Fruit fly (Drosophila melanogaster) whole organism, prepupa: ENCODE results near the gene glob2.

ENCODE experiments used
- CG10631 ChIP-seq: fragments of 200-800 bp; sonication (Bioruptor generic); optimal IDR thresholded peaks from 2 replicates; lab custom pipeline; 2016; ENCODE audit warnings: missing biosample characterization, missing genetic modification characterization
- CG11294 ChIP-seq: fragments of 200-800 bp; sonication (Bioruptor generic); IDR thresholded peaks from 2 replicates; pipeline ENCODE4 v1.3.6; 2022; ENCODE audit warnings: missing biosample characterization, missing genetic modification characterization
- CG11762 ChIP-seq: fragments of 200-800 bp; sonication (Bioruptor generic); optimal IDR thresholded peaks from 3 replicates; lab custom pipeline; 2016; ENCODE audit warnings: missing biosample characterization, missing genetic modification characterization; ENCODE audit not compliant: insufficient read depth
- CG1621 ChIP-seq: fragments of 200-800 bp; sonication (Bioruptor generic); optimal IDR thresholded peaks from 3 replicates; lab custom pipeline; 2018; ENCODE audit warnings: missing biosample characterization, mild to moderate bottlenecking, missing genetic modification characterization
- CG16779 ChIP-seq: fragments of 200-800 bp; sonication (Bioruptor generic); optimal IDR thresholded peaks from 3 replicates; lab custom pipeline; 2017; ENCODE audit warnings: missing biosample characterization, mild to moderate bottlenecking, missing genetic modification characterization
- CG31627 ChIP-seq: fragments of 200-800 bp; sonication (Bioruptor generic); optimal IDR thresholded peaks from 3 replicates; lab custom pipeline; 2016; ENCODE audit warnings: missing biosample characterization, missing genetic modification characterization
- CG34406 ChIP-seq: fragments of 200-800 bp; sonication (Bioruptor generic); optimal IDR thresholded peaks from 3 replicates; lab custom pipeline; 2016; ENCODE audit warnings: missing biosample characterization, missing genetic modification characterization
- CG6792 ChIP-seq: fragments of 200-800 bp; sonication (Bioruptor generic); optimal IDR thresholded peaks from 3 replicates; lab custom pipeline; 2016; ENCODE audit warnings: missing biosample characterization, missing genetic modification characterization
- CG7368 ChIP-seq: fragments of 200-800 bp; sonication (Bioruptor generic); optimal IDR thresholded peaks from 3 replicates; lab custom pipeline; 2016; ENCODE audit warnings: missing biosample characterization, missing genetic modification characterization
- CG8119 ChIP-seq: fragments of 200-800 bp; sonication (Bioruptor generic); IDR thresholded peaks from 3 replicates; pipeline ENCODE4 v1.3.6; 2022; ENCODE audit warnings: missing biosample characterization, missing genetic modification characterization
- CG8632 ChIP-seq: fragments of 200-800 bp; sonication (Bioruptor generic); optimal IDR thresholded peaks from 3 replicates; lab custom pipeline; 2016; ENCODE audit warnings: missing biosample characterization, missing genetic modification characterization
- CG9139 ChIP-seq: fragments of 200-800 bp; sonication (Bioruptor generic); optimal IDR thresholded peaks from 3 replicates; lab custom pipeline; 2017; ENCODE audit warnings: missing biosample characterization, mild to moderate bottlenecking, missing genetic modification characterization
- Eip75B ChIP-seq: fragments of 200-800 bp; sonication (Bioruptor generic); optimal IDR thresholded peaks from 3 replicates; lab custom pipeline; 2016; ENCODE audit warnings: missing biosample characterization, missing genetic modification characterization
- Eip78C ChIP-seq: fragments of 200-800 bp; sonication (Bioruptor generic); peaks from one replicate; lab custom pipeline; 2016; ENCODE audit warnings: missing biosample characterization, missing genetic modification characterization
- Gug ChIP-seq: fragments of 200-800 bp; sonication (Bioruptor generic); IDR thresholded peaks from 2 replicates; pipeline ENCODE4 v1.3.6; 2022; ENCODE audit warnings: missing biosample characterization, missing genetic modification characterization
- Hr4 ChIP-seq: fragments of 200-800 bp; sonication (Bioruptor generic); optimal IDR thresholded peaks from 3 replicates; lab custom pipeline; 2016; ENCODE audit warnings: missing biosample characterization, missing genetic modification characterization
- Lpt ChIP-seq: fragments of 200-800 bp; sonication (Bioruptor generic); optimal IDR thresholded peaks from 3 replicates; lab custom pipeline; 2016; ENCODE audit warnings: missing biosample characterization, missing genetic modification characterization
- Smox ChIP-seq: fragments of 200-800 bp; sonication (Bioruptor generic); optimal IDR thresholded peaks from 3 replicates; lab custom pipeline; 2016; ENCODE audit warnings: missing biosample characterization, missing genetic modification characterization
- Sox102F ChIP-seq: fragments of 200-800 bp; sonication (Bioruptor generic); optimal IDR thresholded peaks from 2 replicates; lab custom pipeline; 2016; ENCODE audit warnings: missing biosample characterization, mild to moderate bottlenecking, missing genetic modification characterization
- Sox15 ChIP-seq: fragments of 200-800 bp; sonication (Bioruptor generic); optimal IDR thresholded peaks from 3 replicates; lab custom pipeline; 2016; ENCODE audit warnings: missing biosample characterization, missing genetic modification characterization
- achi ChIP-seq: fragments of 200-800 bp; sonication (Bioruptor generic); optimal IDR thresholded peaks from 3 replicates; lab custom pipeline; 2016; ENCODE audit warnings: missing biosample characterization, missing genetic modification characterization
- cyc ChIP-seq: fragments of 200-800 bp; sonication (Bioruptor generic); optimal IDR thresholded peaks from 3 replicates; lab custom pipeline; 2016; ENCODE audit warnings: missing biosample characterization, missing genetic modification characterization
- fd85E ChIP-seq: fragments of 200-800 bp; sonication (Bioruptor generic); optimal IDR thresholded peaks from 3 replicates; lab custom pipeline; 2016; ENCODE audit warnings: missing biosample characterization, missing genetic modification characterization
- net ChIP-seq: fragments of 200-800 bp; sonication (Bioruptor generic); optimal IDR thresholded peaks from 3 replicates; lab custom pipeline; 2016; ENCODE audit warnings: missing biosample characterization, missing genetic modification characterization
- spab ChIP-seq: fragments of 200-800 bp; sonication (Bioruptor generic); optimal IDR thresholded peaks from 2 replicates; lab custom pipeline; 2017; ENCODE audit warnings: missing biosample characterization, mild to moderate bottlenecking, missing genetic modification characterization, missing genetic modification reagents

The glob2 gene

DNA sequence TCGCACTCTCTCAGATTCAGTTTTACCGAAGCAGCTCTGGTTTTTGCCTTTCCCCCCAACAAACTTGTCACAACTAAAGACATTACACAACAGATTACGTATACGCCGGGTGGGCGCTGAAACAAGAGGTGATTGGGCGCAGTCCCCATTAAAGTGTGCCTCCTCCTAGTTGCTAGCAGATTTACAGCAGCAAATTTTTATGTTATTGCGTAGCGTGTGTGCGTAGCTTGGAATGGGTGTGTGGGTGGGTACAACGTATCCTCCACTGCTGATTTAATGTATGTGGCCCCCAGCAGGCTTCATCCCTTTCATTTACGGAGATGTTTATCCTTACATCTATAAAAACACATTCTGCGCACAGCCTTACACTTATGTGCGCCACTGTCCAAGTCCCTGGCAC, 39.9 kb downstream of the glob2 start:
- TF ChIP-seq CG1621 (tag; lab: Kevin White, UChicago) (no peak), Smox (no peak), cyc (no peak), Sox15 (GFP tag; lab: Kevin White, UChicago) (no peak), Gug (no peak), CG7368 (GFP tag; lab: Kevin White, UChicago) (no peak), net (no peak), CG8119 (no peak), Eip75B (GFP tag; lab: Kevin White, UChicago) (no peak), CG34406 (GFP tag; lab: Kevin White, UChicago) (no peak)

- no peak for TF ChIP-seq Sox102F (GFP tag; lab: Kevin White, UChicago)
- no peak for TF ChIP-seq CG34406 (GFP tag; lab: Kevin White, UChicago)
- TF ChIP-seq CG8632 = no peak
- no peak for TF ChIP-seq CG11294
- TF ChIP-seq Eip78C (GFP tag; lab: Kevin White, UChicago) = no peak
- no peak for TF ChIP-seq Hr4 (GFP tag; lab: Kevin White, UChicago)
- TF ChIP-seq Lpt = no peak
- no peak for TF ChIP-seq CG16779 (tag; lab: Kevin White, UChicago)
- TF ChIP-seq Smox = no peak
- no peak for TF ChIP-seq spab
- TF ChIP-seq CG9139 (GFP tag; lab: Kevin White, UChicago) = no peak
- TF ChIP-seq Eip75B (GFP tag; lab: Kevin White, UChicago) = no peak
- TF ChIP-seq CG8119 = no peak
- no peak for TF ChIP-seq CG10631
- no peak for TF ChIP-seq CG11762
- no peak for TF ChIP-seq fd85E (GFP tag; lab: Kevin White, UChicago)
- TF ChIP-seq CG6792 (GFP tag; lab: Kevin White, UChicago) = no peak
- TF ChIP-seq CG31627 = no peak
- TF ChIP-seq achi (GFP tag; lab: Kevin White, UChicago) = no peak
Measured at dm6 chr3R:6560251-6560650, 48.5 kb downstream of the glob2 start, which contains the start of gene CG1137. Gene CG1137 (minus strand): TSS chr3R:6560351.
